Worm (Caenorhabditis elegans) whole organism, midembryonic: ENCODE results near the gene hsp-12.3.

Source experiments
- cog-1 ChIP-seq: sonication (generic microtip); optimal IDR thresholded peaks from 2 replicates; lab custom pipeline; 2016; ENCODE audit warnings: missing genetic modification characterization, missing compliant biosample characterization
- med-1 ChIP-seq: sonication (generic microtip); optimal IDR thresholded peaks from 2 replicates; lab custom pipeline; 2017; ENCODE audit warnings: missing genetic modification characterization, mild to moderate bottlenecking, missing compliant biosample characterization, antibody characterized with exemption, missing genetic modification reagents; ENCODE audit not compliant: insufficient read depth
- ref-1 ChIP-seq: fragments of 200-800 bp; sonication (Bioruptor generic); conservative IDR thresholded peaks from 2 replicates; pipeline ENCODE4 v1.3.6; 2022; ENCODE audit warnings: missing genetic modification reagents, missing genetic modification characterization, missing compliant biosample characterization
- tab-1 ChIP-seq: fragments of 200-800 bp; sonication (Bioruptor generic); IDR thresholded peaks from 2 replicates; pipeline ENCODE4 v1.3.6; 2022; ENCODE audit warnings: missing genetic modification characterization, missing compliant biosample characterization
- ztf-23 ChIP-seq: fragments of 200-800 bp; sonication (Bioruptor generic); IDR thresholded peaks from 2 replicates; pipeline ENCODE4 v1.3.6; 2022; ENCODE audit warnings: missing genetic modification reagents, missing genetic modification characterization, missing compliant biosample characterization
- ztf-29 ChIP-seq: fragments of 200-800 bp; sonication (Bioruptor generic); IDR thresholded peaks from 2 replicates; pipeline ENCODE4 v1.3.6; 2022; ENCODE audit warnings: missing genetic modification reagents, missing genetic modification characterization, missing compliant biosample characterization

DNA sequence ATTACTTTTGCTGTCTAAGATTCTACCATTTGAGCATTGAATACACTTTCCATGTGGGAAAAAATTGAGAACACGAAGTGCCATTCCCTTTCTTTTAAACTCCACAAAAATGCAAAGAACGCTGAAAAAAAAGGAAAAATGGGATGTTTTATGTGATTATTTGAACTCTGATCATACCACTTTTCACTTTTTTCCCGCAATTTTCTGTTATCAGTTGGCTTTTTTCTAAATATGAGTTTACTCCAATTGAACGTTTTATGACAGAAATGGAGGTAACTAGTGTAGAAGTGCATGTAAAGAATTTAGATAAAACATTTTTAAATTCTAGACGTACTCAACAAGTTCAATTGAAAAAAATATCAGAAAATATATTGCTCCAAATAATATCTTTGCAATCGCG is 3.9 kb downstream of the hsp-12.3 start:
- no peak for TF ChIP-seq ztf-29 (GFP tag; lab: Robert Waterston, UW)
- TF ChIP-seq tab-1 (GFP tag; lab: Robert Waterston, UW) = no peak
- TF ChIP-seq ref-1 (GFP tag; lab: Robert Waterston, UW) = no peak
- TF ChIP-seq cog-1 (tag; lab: Kevin White, UChicago) = no peak
- TF ChIP-seq med-1 (GFP tag; lab: Kevin White, UChicago) = no peak
- TF ChIP-seq ztf-23 = no peak
